Fruit fly (Drosophila melanogaster): ENCODE results near the gene CG33796.

The CG33796 gene

DNA sequence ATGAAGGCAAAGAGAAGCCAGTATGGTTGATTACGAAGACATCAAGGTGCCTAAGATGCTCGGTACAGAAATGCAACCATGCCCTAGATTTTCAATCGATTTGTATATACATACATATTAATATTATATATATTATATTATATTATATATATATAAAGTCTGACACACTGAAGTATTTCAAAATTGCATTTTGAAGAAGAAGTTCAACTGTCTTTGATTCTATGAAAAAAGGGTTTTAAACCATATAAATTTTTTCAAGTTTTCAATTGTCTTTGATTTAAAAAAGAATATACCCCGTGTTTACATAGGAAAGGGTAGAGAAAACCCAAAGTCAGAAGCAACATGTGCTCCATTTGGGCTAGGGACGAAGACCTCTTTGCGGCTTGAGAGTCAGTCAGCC lies 4.9 kb upstream of the CG33796 start:
- peak; percentile 28 for TF ChIP-seq dmrt93B (GFP tag; optimal IDR thresholded peaks at IDR 0.05)
- TF ChIP-seq tai (GFP tag; optimal IDR thresholded peaks at IDR 0.05), result no peak
- no peak for TF ChIP-seq Myc (optimal IDR thresholded peaks at IDR 0.05)
- no peak for TF ChIP-seq Abd-B (GFP tag; optimal IDR thresholded peaks at IDR 0.05)
- no peak for TF ChIP-seq sv (GFP tag; optimal IDR thresholded peaks at IDR 0.05)
- no peak for TF ChIP-seq GATAd (GFP tag; optimal IDR thresholded peaks at IDR 0.05)
- TF ChIP-seq h (GFP tag; optimal IDR thresholded peaks at IDR 0.05), result peak; percentile 20
- TF ChIP-seq pan (optimal IDR thresholded peaks at IDR 0.05), result no peak
- TF ChIP-seq Dif (GFP tag; optimal IDR thresholded peaks at IDR 0.05; ENCODE audit: partially characterized antibody), result no peak
- TF ChIP-seq ey (GFP tag; optimal IDR thresholded peaks at IDR 0.05), result no peak
- TF ChIP-seq jim (GFP tag; optimal IDR thresholded peaks at IDR 0.05), result no peak
- no peak for TF ChIP-seq Hr83 (GFP tag; optimal IDR thresholded peaks at IDR 0.05; ENCODE audit: poor library complexity, severe bottlenecking)
- TF ChIP-seq HLH106 (tag; optimal IDR thresholded peaks at IDR 0.05), result peak; percentile 76
- TF ChIP-seq Mio (GFP tag; optimal IDR thresholded peaks at IDR 0.05), result no peak
- TF ChIP-seq usp (GFP tag; optimal IDR thresholded peaks at IDR 0.05), result no peak
- TF ChIP-seq woc (GFP tag; optimal IDR thresholded peaks at IDR 0.05), result no peak
- peak; percentile 5 for TF ChIP-seq rgr (GFP tag; optimal IDR thresholded peaks at IDR 0.05)
- TF ChIP-seq brk (GFP tag; optimal IDR thresholded peaks at IDR 0.05), result no peak
- no peak for TF ChIP-seq CG32264 (GFP tag; optimal IDR thresholded peaks at IDR 0.05)
- TF ChIP-seq Hnf4 (GFP tag; optimal IDR thresholded peaks at IDR 0.05), result no peak
- TF ChIP-seq Hr78 (GFP tag; optimal IDR thresholded peaks at IDR 0.05), result no peak
- no peak for TF ChIP-seq CG9705 (GFP tag; optimal IDR thresholded peaks at IDR 0.05)
- no peak for TF ChIP-seq Dfd (GFP tag; optimal IDR thresholded peaks at IDR 0.05)
- no peak for TF ChIP-seq Vsx2 (GFP tag; optimal IDR thresholded peaks at IDR 0.05; ENCODE audit: partially characterized antibody)
- peak; percentile 75 for TF ChIP-seq Sp1 (GFP tag; optimal IDR thresholded peaks at IDR 0.05)
- TF ChIP-seq Jra (GFP tag; optimal IDR thresholded peaks at IDR 0.05), result no peak
- TF ChIP-seq fru (GFP tag; optimal IDR thresholded peaks at IDR 0.05), result no peak
- no peak for TF ChIP-seq N (GFP tag; optimal IDR thresholded peaks at IDR 0.05)
- TF ChIP-seq dsf (GFP tag; optimal IDR thresholded peaks at IDR 0.05; ENCODE audit: borderline replicate concordance), result no peak
- TF ChIP-seq foxo (GFP tag; optimal IDR thresholded peaks at IDR 0.05), result peak in 1 of 2 experiments; percentile 22
- peak; percentile 69 for TF ChIP-seq psq (GFP tag; optimal IDR thresholded peaks at IDR 0.05)
- no peak for TF ChIP-seq sage (GFP tag; optimal IDR thresholded peaks at IDR 0.05)
- no peak for TF ChIP-seq OdsH (GFP tag; optimal IDR thresholded peaks at IDR 0.05)
- TF ChIP-seq lola (GFP tag; optimal IDR thresholded peaks at IDR 0.05), result no peak
- TF ChIP-seq br (GFP tag; optimal IDR thresholded peaks at IDR 0.05), result no peak
- no peak for TF ChIP-seq Rel (GFP tag; optimal IDR thresholded peaks at IDR 0.05)
- TF ChIP-seq Rel (tag; optimal IDR thresholded peaks at IDR 0.05), result no peak
- no peak for TF ChIP-seq CrebA (GFP tag; optimal IDR thresholded peaks at IDR 0.05; ENCODE audit: borderline replicate concordance)
- no peak for TF ChIP-seq dl (GFP tag; optimal IDR thresholded peaks at IDR 0.05; ENCODE audit: insufficient read depth in 1 of 2, partially characterized antibody in 2 of 2)

DNA sequence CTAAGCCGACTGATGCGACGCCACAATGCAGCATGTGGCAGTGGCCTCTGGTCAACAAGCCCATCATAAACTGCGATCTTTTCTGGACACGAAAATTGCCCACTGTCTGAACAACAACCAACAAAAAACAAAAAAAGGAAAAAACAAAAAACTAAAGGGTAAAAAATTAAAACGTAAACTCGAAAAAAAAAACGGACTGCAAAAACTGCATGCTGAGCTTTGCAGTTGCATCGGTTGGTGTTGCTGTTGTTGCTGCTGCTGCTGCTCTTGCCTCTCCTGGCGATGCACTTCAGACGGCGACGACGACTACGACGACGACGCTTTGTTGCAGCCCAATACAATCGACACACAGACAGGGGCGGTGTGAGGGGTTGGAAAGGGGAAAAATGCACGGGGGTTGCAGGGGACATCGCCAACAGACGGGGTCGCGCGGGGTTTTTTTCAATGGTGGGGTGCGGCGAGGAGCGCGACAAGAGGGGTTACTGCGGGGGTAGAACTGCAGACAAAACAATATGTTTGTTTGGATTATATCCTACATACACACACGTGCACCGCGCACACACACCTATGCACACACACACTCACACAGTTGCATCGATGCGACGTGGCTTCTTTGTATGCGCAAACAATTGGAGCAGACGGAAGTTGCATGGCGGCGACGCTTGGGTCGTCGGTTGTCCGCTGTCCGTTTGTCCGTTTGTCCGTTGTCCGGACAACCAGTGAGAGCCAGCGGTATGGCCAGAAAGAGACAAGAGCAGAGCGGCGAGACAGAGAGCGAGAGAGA lies 4.1 kb upstream of the CG33796 start:
- TF ChIP-seq CG9705 (GFP tag; optimal IDR thresholded peaks at IDR 0.05), result no peak
- no peak for TF ChIP-seq sv (GFP tag; optimal IDR thresholded peaks at IDR 0.05)
- TF ChIP-seq Vsx2 (GFP tag; optimal IDR thresholded peaks at IDR 0.05; ENCODE audit: partially characterized antibody), result no peak
- peak; percentile 53 for TF ChIP-seq Dif (GFP tag; optimal IDR thresholded peaks at IDR 0.05; ENCODE audit: partially characterized antibody)
- TF ChIP-seq Sp1 (GFP tag; optimal IDR thresholded peaks at IDR 0.05), result peak; percentile 31
- TF ChIP-seq ey (GFP tag; optimal IDR thresholded peaks at IDR 0.05), result no peak
- peak in 1 of 2 experiments; percentile 23 for TF ChIP-seq dl (GFP tag; optimal IDR thresholded peaks at IDR 0.05; ENCODE audit: insufficient read depth in 1 of 2, partially characterized antibody in 2 of 2)
- peak; percentile 55 for TF ChIP-seq psq (GFP tag; optimal IDR thresholded peaks at IDR 0.05)
- no peak for TF ChIP-seq Myc (optimal IDR thresholded peaks at IDR 0.05)
- TF ChIP-seq brk (GFP tag; optimal IDR thresholded peaks at IDR 0.05), result peak; percentile 39
- TF ChIP-seq rgr (GFP tag; optimal IDR thresholded peaks at IDR 0.05), result peak; percentile 25
- no peak for TF ChIP-seq jim (GFP tag; optimal IDR thresholded peaks at IDR 0.05)
- no peak for TF ChIP-seq usp (GFP tag; optimal IDR thresholded peaks at IDR 0.05)
- no peak for TF ChIP-seq woc (GFP tag; optimal IDR thresholded peaks at IDR 0.05)
- no peak for TF ChIP-seq Dfd (GFP tag; optimal IDR thresholded peaks at IDR 0.05)
- TF ChIP-seq Jra (GFP tag; optimal IDR thresholded peaks at IDR 0.05), result no peak
- TF ChIP-seq Hr78 (GFP tag; optimal IDR thresholded peaks at IDR 0.05), result no peak
- TF ChIP-seq dsf (GFP tag; optimal IDR thresholded peaks at IDR 0.05; ENCODE audit: borderline replicate concordance), result no peak
- no peak for TF ChIP-seq Mio (GFP tag; optimal IDR thresholded peaks at IDR 0.05)
- TF ChIP-seq GATAd (GFP tag; optimal IDR thresholded peaks at IDR 0.05), result no peak
- no peak for TF ChIP-seq Rel (GFP tag; optimal IDR thresholded peaks at IDR 0.05)
- no peak for TF ChIP-seq Rel (tag; optimal IDR thresholded peaks at IDR 0.05)
- no peak for TF ChIP-seq pan (optimal IDR thresholded peaks at IDR 0.05)
